Fruit fly (Drosophila melanogaster) whole organism, embryonic: Measurements from ENCODE around the gene CG6959.
A peak's percentile ranks its signal among the peaks of the same experiment; 100 is the strongest.

Experiments used
- Blimp-1 ChIP-seq: fragments of 200-800 bp; sonication (Bioruptor generic); optimal IDR thresholded peaks from 3 replicates; lab custom pipeline; 2018; ENCODE audit warnings: missing biosample characterization, missing genetic modification characterization, mild to moderate bottlenecking, moderate library complexity, missing genetic modification reagents
- CG10321 ChIP-seq: fragments of 200-800 bp; sonication (Bioruptor generic); IDR thresholded peaks from 2 replicates; pipeline ENCODE4 v1.3.6; 2022; ENCODE audit warnings: missing biosample characterization, missing genetic modification characterization
- CG12391 ChIP-seq: fragments of 200-800 bp; sonication (Bioruptor generic); optimal IDR thresholded peaks from 3 replicates; lab custom pipeline; 2018; ENCODE audit warnings: missing biosample characterization, mild to moderate bottlenecking, missing genetic modification characterization, moderate library complexity
- CG13287 ChIP-seq: fragments of 200-800 bp; sonication (Bioruptor generic); IDR thresholded peaks from 2 replicates; pipeline ENCODE4 v1.3.6; 2022; ENCODE audit warnings: missing biosample characterization, missing genetic modification characterization; ENCODE audit not compliant: partially characterized antibody
- CG13296 ChIP-seq: fragments of 200-800 bp; sonication (Bioruptor generic); optimal IDR thresholded peaks from 3 replicates; lab custom pipeline; 2018; ENCODE audit warnings: missing biosample characterization, mild to moderate bottlenecking, missing genetic modification characterization
- CG13424 ChIP-seq: fragments of 200-800 bp; sonication (Bioruptor generic); optimal IDR thresholded peaks from 2 replicates; lab custom pipeline; 2019; ENCODE audit warnings: missing biosample characterization, mild to moderate bottlenecking, missing genetic modification characterization, moderate library complexity
- CG14441 ChIP-seq: fragments of 200-800 bp; sonication (Bioruptor generic); IDR thresholded peaks from 2 replicates; pipeline ENCODE4 v1.3.6; 2022; ENCODE audit warnings: missing biosample characterization, missing genetic modification characterization
- CG17186 ChIP-seq: fragments of 200-800 bp; sonication (Bioruptor generic); optimal IDR thresholded peaks from 3 replicates; lab custom pipeline; 2017; ENCODE audit warnings: missing biosample characterization, missing genetic modification reagents, missing genetic modification characterization
- CG17802 ChIP-seq: fragments of 200-800 bp; sonication (Bioruptor generic); optimal IDR thresholded peaks from 2 replicates; lab custom pipeline; 2018; ENCODE audit warnings: missing biosample characterization, mild to moderate bottlenecking, missing genetic modification characterization, moderate library complexity
- CG2129 ChIP-seq: fragments of 200-800 bp; sonication (Bioruptor generic); IDR thresholded peaks from 2 replicates; pipeline ENCODE4 v1.3.6; 2022; ENCODE audit warnings: missing biosample characterization, missing genetic modification characterization; ENCODE audit not compliant: partially characterized antibody
- CG30403 ChIP-seq: fragments of 200-800 bp; sonication (Bioruptor generic); optimal IDR thresholded peaks from 3 replicates; lab custom pipeline; 2016; ENCODE audit warnings: missing biosample characterization, missing genetic modification characterization
- CG31365 ChIP-seq: fragments of 200-800 bp; sonication (Bioruptor generic); optimal IDR thresholded peaks from 2 replicates; lab custom pipeline; 2018; ENCODE audit warnings: missing biosample characterization, mild to moderate bottlenecking, missing genetic modification characterization
- CG3838 ChIP-seq: fragments of 200-800 bp; sonication (Bioruptor generic); optimal IDR thresholded peaks from 3 replicates; lab custom pipeline; 2016; ENCODE audit warnings: missing biosample characterization, missing genetic modification characterization
- CG4707 ChIP-seq: fragments of 200-800 bp; sonication (Bioruptor generic); optimal IDR thresholded peaks from 2 replicates; lab custom pipeline; 2018; ENCODE audit warnings: missing biosample characterization, mild to moderate bottlenecking, missing genetic modification characterization, moderate library complexity
- CG6654 ChIP-seq: fragments of 200-800 bp; sonication (Bioruptor generic); optimal IDR thresholded peaks from 2 replicates; lab custom pipeline; 2017; ENCODE audit warnings: missing biosample characterization, mild to moderate bottlenecking, missing genetic modification characterization
- CG8388 ChIP-seq: fragments of 200-800 bp; sonication (Bioruptor generic); optimal IDR thresholded peaks from 2 replicates; lab custom pipeline; 2019; ENCODE audit warnings: missing biosample characterization, mild to moderate bottlenecking, missing genetic modification characterization, moderate library complexity
- CG9609 ChIP-seq: fragments of 200-800 bp; sonication (Bioruptor generic); optimal IDR thresholded peaks from 3 replicates; lab custom pipeline; 2016; ENCODE audit warnings: missing biosample characterization, missing genetic modification characterization
- Camta ChIP-seq: fragments of 200-800 bp; sonication (Bioruptor generic); optimal IDR thresholded peaks from 2 replicates; lab custom pipeline; 2016; ENCODE audit warnings: missing biosample characterization, missing genetic modification characterization
- Dad ChIP-seq: fragments of 200-800 bp; sonication (Bioruptor generic); optimal IDR thresholded peaks from 3 replicates; lab custom pipeline; 2016; ENCODE audit warnings: missing biosample characterization, missing genetic modification characterization
- Dll ChIP-seq: fragments of 200-800 bp; sonication (Bioruptor generic); IDR thresholded peaks from 4 replicates; pipeline ENCODE4 v1.3.6; 2022; ENCODE audit warnings: missing biosample characterization, missing genetic modification characterization; ENCODE audit not compliant: partially characterized antibody
- Drgx ChIP-seq: fragments of 200-800 bp; sonication (Bioruptor generic); IDR thresholded peaks from 2 replicates; pipeline ENCODE4 v1.3.6; 2022; ENCODE audit warnings: missing biosample characterization, missing genetic modification characterization
- Gug ChIP-seq: fragments of 200-800 bp; sonication (Bioruptor generic); IDR thresholded peaks from 4 replicates; pipeline ENCODE4 v1.3.6; 2022; ENCODE audit warnings: missing biosample characterization, missing genetic modification characterization
- NK7.1 ChIP-seq: fragments of 200-800 bp; sonication (Bioruptor generic); optimal IDR thresholded peaks from 3 replicates; lab custom pipeline; 2016; ENCODE audit warnings: missing biosample characterization, missing genetic modification characterization
- Nf-YB ChIP-seq: fragments of 200-800 bp; sonication (Bioruptor generic); optimal IDR thresholded peaks from 3 replicates; lab custom pipeline; 2019; ENCODE audit warnings: missing biosample characterization, mild to moderate bottlenecking, missing genetic modification characterization, moderate library complexity
- Sox102F ChIP-seq: fragments of 200-800 bp; sonication (Bioruptor generic); optimal IDR thresholded peaks from 2 replicates; lab custom pipeline; 2018; ENCODE audit warnings: missing biosample characterization, mild to moderate bottlenecking, missing genetic modification characterization, moderate library complexity
- Spps ChIP-seq: fragments of 200-800 bp; sonication (Bioruptor generic); optimal IDR thresholded peaks from 2 replicates; lab custom pipeline; 2018; ENCODE audit warnings: missing biosample characterization, mild to moderate bottlenecking, missing genetic modification characterization
- Ssrp ChIP-seq: fragments of 200-800 bp; sonication (Bioruptor generic); optimal IDR thresholded peaks from 2 replicates; lab custom pipeline; 2018; ENCODE audit warnings: missing biosample characterization, mild to moderate bottlenecking, missing genetic modification characterization, moderate library complexity
- Stat92E ChIP-seq, 3 experiments: fragments of >200 bp in 2 of 3; fragments of 200-800 bp in 1 of 3; sonication (Bioruptor generic) in 1 of 3; optimal IDR thresholded peaks; 2 replicates each; lab custom pipeline; 2017 to 2019; ENCODE audit warnings: missing biosample characterization in 3 of 3, missing genetic modification characterization in 3 of 3, mild to moderate bottlenecking in 1 of 3, moderate library complexity in 1 of 3
- bcd ChIP-seq: fragments of 200-800 bp; sonication (Bioruptor generic); optimal IDR thresholded peaks from 2 replicates; lab custom pipeline; 2017; ENCODE audit warnings: missing biosample characterization, mild to moderate bottlenecking, missing genetic modification characterization
- btn ChIP-seq: fragments of 200-800 bp; sonication (Bioruptor generic); optimal IDR thresholded peaks from 2 replicates; lab custom pipeline; 2016; ENCODE audit warnings: missing biosample characterization, missing genetic modification characterization
- cad ChIP-seq: fragments of >200 bp; optimal IDR thresholded peaks from 2 replicates; lab custom pipeline; 2017; ENCODE audit warnings: missing biosample characterization, missing genetic modification characterization
- corto ChIP-seq: fragments of 200-800 bp; sonication (Bioruptor generic); optimal IDR thresholded peaks from 2 replicates; lab custom pipeline; 2016; ENCODE audit warnings: missing biosample characterization, mild to moderate bottlenecking, missing genetic modification characterization, moderate library complexity
- croc ChIP-seq: fragments of 200-800 bp; sonication (Bioruptor generic); conservative IDR thresholded peaks from 3 replicates; pipeline ENCODE4 v1.3.6; 2022; ENCODE audit warnings: missing biosample characterization, missing genetic modification characterization
- disco-r ChIP-seq: fragments of 200-800 bp; sonication (Bioruptor generic); optimal IDR thresholded peaks from 2 replicates; lab custom pipeline; 2016; ENCODE audit warnings: missing biosample characterization, missing genetic modification characterization
- eyg ChIP-seq: fragments of 200-800 bp; sonication (Bioruptor generic); optimal IDR thresholded peaks from 3 replicates; lab custom pipeline; 2016; ENCODE audit warnings: missing biosample characterization, missing genetic modification characterization
- gcm ChIP-seq: fragments of 200-800 bp; sonication (Bioruptor generic); optimal IDR thresholded peaks from 2 replicates; lab custom pipeline; 2019; ENCODE audit warnings: missing biosample characterization, mild to moderate bottlenecking, missing genetic modification characterization, moderate library complexity
- gfzf ChIP-seq: fragments of 200-800 bp; sonication (Bioruptor generic); optimal IDR thresholded peaks from 2 replicates; lab custom pipeline; 2016; ENCODE audit warnings: missing biosample characterization, mild to moderate bottlenecking, missing genetic modification characterization, moderate library complexity
- ind ChIP-seq: fragments of 200-800 bp; sonication (Bioruptor generic); optimal IDR thresholded peaks from 3 replicates; lab custom pipeline; 2016; ENCODE audit warnings: missing biosample characterization, missing genetic modification characterization
- kni ChIP-seq: fragments of 200-800 bp; sonication (Bioruptor generic); optimal IDR thresholded peaks from 3 replicates; lab custom pipeline; 2017; ENCODE audit warnings: mild to moderate bottlenecking, missing biosample characterization, missing genetic modification reagents, missing genetic modification characterization
- lab ChIP-seq: fragments of 200-800 bp; sonication (Bioruptor generic); optimal IDR thresholded peaks from 3 replicates; lab custom pipeline; 2017; ENCODE audit warnings: missing biosample characterization, missing genetic modification characterization, mild to moderate bottlenecking, moderate library complexity, missing genetic modification reagents
- lola ChIP-seq, 3 experiments: fragments of >200 bp in 2 of 3; fragments of 200-800 bp in 1 of 3; sonication (Bioruptor generic) in 1 of 3; optimal IDR thresholded peaks; 2 replicates each; lab custom pipeline; 2017 to 2019; ENCODE audit warnings: missing biosample characterization in 3 of 3, missing genetic modification characterization in 3 of 3, mild to moderate bottlenecking in 1 of 3, moderate library complexity in 1 of 3
- maf-S ChIP-seq: fragments of 200-800 bp; sonication (Bioruptor generic); optimal IDR thresholded peaks from 2 replicates; lab custom pipeline; 2016; ENCODE audit warnings: missing biosample characterization, missing genetic modification characterization
- nerfin-1 ChIP-seq: fragments of 200-800 bp; sonication (Bioruptor generic); optimal IDR thresholded peaks from 3 replicates; lab custom pipeline; 2019; ENCODE audit warnings: missing biosample characterization, mild to moderate bottlenecking, missing genetic modification characterization, moderate library complexity
- oc ChIP-seq: fragments of 200-800 bp; sonication (Bioruptor generic); optimal IDR thresholded peaks from 2 replicates; lab custom pipeline; 2018; ENCODE audit warnings: missing biosample characterization, mild to moderate bottlenecking, missing genetic modification characterization, moderate library complexity
- pan ChIP-seq, 4 experiments: fragments of >200 bp in 3 of 4; fragments of 200-800 bp in 1 of 4; sonication (Bioruptor generic) in 1 of 4; optimal IDR thresholded peaks in 3 of 4; IDR thresholded peaks in 1 of 4; 2 replicates each; pipeline versions ENCODE4 v1.3.6 to Lab custom; 2017 to 2022; ENCODE audit warnings: missing biosample characterization in 2 of 4, missing genetic modification characterization in 2 of 4, mixed read lengths in 1 of 4
- ranshi ChIP-seq: fragments of 200-800 bp; sonication (Bioruptor generic); IDR thresholded peaks from 2 replicates; pipeline ENCODE4 v1.3.6; 2022; ENCODE audit warnings: missing biosample characterization, missing genetic modification characterization
- slbo ChIP-seq: fragments of 200-800 bp; sonication (Bioruptor generic); IDR thresholded peaks from 2 replicates; pipeline ENCODE4 v1.3.6; 2022; ENCODE audit warnings: missing biosample characterization, missing genetic modification characterization
- zen2 ChIP-seq: fragments of 200-800 bp; sonication (Bioruptor generic); IDR thresholded peaks from 3 replicates; pipeline ENCODE4 v1.3.6; 2022; ENCODE audit warnings: missing biosample characterization, missing genetic modification characterization; ENCODE audit not compliant: partially characterized antibody

CG6959 gene

DNA sequence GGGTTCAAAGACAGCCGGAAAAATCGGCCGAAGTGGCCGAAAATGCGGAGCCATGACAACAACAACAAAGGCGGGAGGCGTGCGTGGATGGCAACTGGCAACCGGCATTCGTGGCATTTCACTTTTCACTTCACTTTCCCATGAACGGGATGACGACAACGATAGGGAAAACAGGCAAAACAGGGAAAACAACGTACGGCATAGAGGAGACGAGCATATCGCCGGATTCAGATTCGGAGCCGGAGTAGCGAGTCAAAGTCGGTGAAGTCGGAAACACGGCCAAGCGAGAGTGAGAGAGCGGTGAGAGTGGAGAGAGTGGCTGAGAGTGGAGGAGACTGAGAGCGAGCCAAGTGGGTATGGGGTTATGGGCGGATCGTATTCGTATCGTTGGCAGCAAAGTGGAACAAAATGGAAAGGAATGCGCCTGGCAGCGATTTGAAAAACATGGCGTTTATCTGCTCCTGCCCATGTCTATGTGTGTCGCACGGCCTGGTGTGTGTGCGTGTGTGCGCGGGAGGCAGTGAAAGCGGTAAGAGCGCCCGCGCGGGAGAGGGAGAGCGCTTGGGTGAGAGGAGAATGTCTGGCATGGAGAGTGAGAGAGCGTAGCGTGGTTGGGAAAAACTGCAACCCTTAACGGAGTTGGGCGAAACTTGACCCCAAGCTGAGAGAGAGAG, 95.8 kb downstream of the CG6959 start (continued):
- TF ChIP-seq slbo: no peak
- no peak for TF ChIP-seq Nf-YB (GFP tag; lab: Kevin White, UChicago)
- no peak for TF ChIP-seq CG12391 (tag; lab: Kevin White, UChicago)
- TF ChIP-seq Dad (GFP tag; lab: Kevin White, UChicago): no peak
- TF ChIP-seq pan (optimal IDR thresholded peaks at IDR 0.05; lab: Kevin White, UChicago): no peak
- no peak for TF ChIP-seq pan (GFP tag; optimal IDR thresholded peaks at IDR 0.05 in 1 of 2, IDR thresholded peaks at IDR 0.05 in 1 of 2)
- TF ChIP-seq cad (GFP tag; lab: Kevin White, UChicago): peak; percentile 31
- TF ChIP-seq zen2 (GFP tag; lab: Robert Waterston, UW): no peak
- TF ChIP-seq gcm: no peak
- no peak for TF ChIP-seq CG13424
- no peak for TF ChIP-seq corto (GFP tag; lab: Kevin White, UChicago)
- TF ChIP-seq Sox102F: no peak
- TF ChIP-seq oc (tag; lab: Kevin White, UChicago): no peak
- no peak for TF ChIP-seq ranshi (GFP tag; lab: Robert Waterston, UW)
- TF ChIP-seq CG10321: no peak
- TF ChIP-seq CG6654 (GFP tag; lab: Kevin White, UChicago): no peak
- TF ChIP-seq CG30403 (GFP tag; lab: Kevin White, UChicago): no peak
- no peak for TF ChIP-seq Stat92E (GFP tag; optimal IDR thresholded peaks at IDR 0.05; lab: Kevin White, UChicago)
- TF ChIP-seq lab: no peak
- peak; percentile 96 for TF ChIP-seq Blimp-1 (GFP tag; lab: Kevin White, UChicago)
- no peak for TF ChIP-seq disco-r (GFP tag; lab: Kevin White, UChicago)
- TF ChIP-seq CG9609 (GFP tag; lab: Kevin White, UChicago): no peak
- TF ChIP-seq CG4707: no peak
- peak; percentile 63 for TF ChIP-seq nerfin-1 (tag; lab: Kevin White, UChicago)
- no peak for TF ChIP-seq CG31365 (tag; lab: Kevin White, UChicago)
- TF ChIP-seq kni (GFP tag; lab: Kevin White, UChicago): peak; percentile 95
- TF ChIP-seq Ssrp: no peak
- no peak for TF ChIP-seq btn (GFP tag; lab: Kevin White, UChicago)
- no peak for TF ChIP-seq maf-S (GFP tag; lab: Kevin White, UChicago)
- 0 out of 2 replicates have a peak, but pooled peaks have one; percentile 16 for TF ChIP-seq CG2129
- TF ChIP-seq gfzf (GFP tag; lab: Kevin White, UChicago): no peak
- peak; percentile 51; the same call in 2 of the 4 replicates for TF ChIP-seq Dll (GFP tag; lab: Robert Waterston, UW)
- no peak for TF ChIP-seq Drgx (GFP tag; lab: Robert Waterston, UW)
- TF ChIP-seq bcd (GFP tag; lab: Kevin White, UChicago): no peak
- TF ChIP-seq Spps: peak; percentile 34
- TF ChIP-seq croc (GFP tag; lab: Robert Waterston, UW): no peak
- no peak for TF ChIP-seq CG13287
- no peak for TF ChIP-seq CG13296
- TF ChIP-seq Camta (GFP tag; lab: Kevin White, UChicago): no peak
- no peak for TF ChIP-seq lola (GFP tag; optimal IDR thresholded peaks at IDR 0.05; lab: Kevin White, UChicago)
- no peak for TF ChIP-seq CG17802
- no peak for TF ChIP-seq CG14441 (GFP tag; lab: Robert Waterston, UW)
- no peak for TF ChIP-seq CG3838
- no peak for TF ChIP-seq CG17186 (GFP tag; lab: Kevin White, UChicago)
- TF ChIP-seq Gug (GFP tag; lab: Robert Waterston, UW): no peak
- no peak for TF ChIP-seq eyg
- no peak for TF ChIP-seq NK7.1 (GFP tag; lab: Kevin White, UChicago)
- TF ChIP-seq ind (GFP tag; lab: Kevin White, UChicago): no peak
- no peak for TF ChIP-seq CG8388 (GFP tag; lab: Kevin White, UChicago)
